Fruit fly (Drosophila melanogaster): Measurements from ENCODE around the gene Faf2.

Faf2 gene

dm6 chr2L:18708239-18708891 lies at the start of gene Faf2, which contains the start of gene Grip71 (continued):
- TF ChIP-seq ase (GFP tag; IDR thresholded peaks at IDR 0.05) (peak; percentile 95), CG31441 (GFP tag; IDR thresholded peaks at IDR 0.05) (peak; percentile 90), so (GFP tag; IDR thresholded peaks at IDR 0.05) (peak; percentile 88), CG10462 (GFP tag; optimal IDR thresholded peaks at IDR 0.05) (peak; percentile 67), Ets97D (GFP tag; optimal IDR thresholded peaks at IDR 0.05) (peak; percentile 91), hth (optimal IDR thresholded peaks at IDR 0.05) (no peak), Deaf1 (tag; optimal IDR thresholded peaks at IDR 0.05) (peak; percentile 58), fru (optimal IDR thresholded peaks at IDR 0.05) (no peak), CG7271 (tag; optimal IDR thresholded peaks at IDR 0.05) (peak; percentile 71), CG11398 (GFP tag; optimal IDR thresholded peaks at IDR 0.05) (peak; percentile 14), jigr1 (GFP tag; IDR thresholded peaks at IDR 0.05) (peak; percentile 86), Gsc (GFP tag; IDR thresholded peaks at IDR 0.05) (peak; percentile 88), bigmax (GFP tag; optimal IDR thresholded peaks at IDR 0.05) (peak; percentile 26), nom (GFP tag; optimal IDR thresholded peaks at IDR 0.05) (peak; percentile 87), mld (GFP tag; IDR thresholded peaks at IDR 0.05; ENCODE audit: partially characterized antibody) (no peak), dysf (GFP tag; IDR thresholded peaks at IDR 0.05) (peak; percentile 95), Xbp1 (GFP tag; optimal IDR thresholded peaks at IDR 0.05) (peak; percentile 97), odd (GFP tag; optimal IDR thresholded peaks at IDR 0.05) (peak; percentile 1), CG3065 (GFP tag; optimal IDR thresholded peaks at IDR 0.05) (peak; percentile 74), CG10209 (GFP tag; optimal IDR thresholded peaks at IDR 0.05) (peak; percentile 90), twi (tag; optimal IDR thresholded peaks at IDR 0.05) (peak; percentile 81), pros (GFP tag; optimal IDR thresholded peaks at IDR 0.05) (peak; percentile 7), Dek (tag; optimal IDR thresholded peaks at IDR 0.05) (peak; percentile 92), CG12942 (GFP tag; optimal IDR thresholded peaks at IDR 0.05) (peak; percentile 93), CG2199 (GFP tag; IDR thresholded peaks at IDR 0.05) (peak; percentile 64; the same call in 2 of the 3 replicates), CG12219 (GFP tag; optimal IDR thresholded peaks at IDR 0.05) (peak; percentile 8), CG10543 (GFP tag; optimal IDR thresholded peaks at IDR 0.05) (peak; percentile 84), lilli (GFP tag; optimal IDR thresholded peaks at IDR 0.05) (peak; percentile 96), Ada2b (GFP tag; IDR thresholded peaks at IDR 0.05) (peak; percentile 92), ap (GFP tag; IDR thresholded peaks at IDR 0.05) (peak; percentile 93), z (GFP tag; IDR thresholded peaks at IDR 0.05) (peak; percentile 69; the same call in 1 of the 3 replicates), chif (GFP tag; optimal IDR thresholded peaks at IDR 0.05) (peak; percentile 76 to 91), CG1832 (GFP tag; optimal IDR thresholded peaks at IDR 0.05) (no peak), CG2889 (GFP tag; IDR thresholded peaks at IDR 0.05) (peak; percentile 91), gro (GFP tag; optimal IDR thresholded peaks at IDR 0.05) (peak; percentile 65), CG13775 (GFP tag; optimal IDR thresholded peaks at IDR 0.05) (peak; percentile 91), B-H1 (GFP tag; IDR thresholded peaks at IDR 0.05) (peak; percentile 94), CG14667 (GFP tag; IDR thresholded peaks at IDR 0.05) (peak; percentile 95), MBD-R2 (GFP tag; IDR thresholded peaks at IDR 0.05) (peak; percentile 84), CG18599 (GFP tag; optimal IDR thresholded peaks at IDR 0.05) (peak; percentile 88), cad (GFP tag; optimal IDR thresholded peaks at IDR 0.05) (no peak), cwo (GFP tag; optimal IDR thresholded peaks at IDR 0.05) (peak; percentile 17), eyg (GFP tag; optimal IDR thresholded peaks at IDR 0.05) (peak; percentile 26), disco-r (GFP tag; optimal IDR thresholded peaks at IDR 0.05) (peak; percentile 40), Hey (tag; optimal IDR thresholded peaks at IDR 0.05) (peak; percentile 23), Scr (GFP tag; IDR thresholded peaks at IDR 0.05; ENCODE audit: partially characterized antibody) (peak; percentile 57), sens-2 (GFP tag; IDR thresholded peaks at IDR 0.05) (peak; percentile 86), btn (GFP tag; optimal IDR thresholded peaks at IDR 0.05) (no peak), Nf-YC (tag; optimal IDR thresholded peaks at IDR 0.05) (peak; percentile 81), kay (GFP tag; optimal IDR thresholded peaks at IDR 0.05) (peak; percentile 85), wek (GFP tag; optimal IDR thresholded peaks at IDR 0.05) (no peak)
